Fruit fly (Drosophila melanogaster) whole organism, embryonic: ENCODE measurements around the gene Qsox2.

Source experiments
- Awh ChIP-seq: fragments of 200-800 bp; sonication (Bioruptor generic); IDR thresholded peaks from 2 replicates; pipeline ENCODE4, ENCODE4 v1.3.6; 2022; ENCODE audit warnings: missing biosample characterization, missing genetic modification characterization
- CG10147 ChIP-seq: fragments of 200-800 bp; sonication (Bioruptor generic); optimal IDR thresholded peaks from 2 replicates; lab custom pipeline; 2019; ENCODE audit warnings: missing biosample characterization, mild to moderate bottlenecking, missing genetic modification characterization, moderate library complexity
- CG11247 ChIP-seq: fragments of 200-800 bp; sonication (Bioruptor generic); IDR thresholded peaks from 2 replicates; pipeline ENCODE4 v1.3.6; 2022; ENCODE audit warnings: missing biosample characterization, missing genetic modification characterization
- CG12236 ChIP-seq: fragments of 200-800 bp; sonication (Bioruptor generic); optimal IDR thresholded peaks from 2 replicates; lab custom pipeline; 2016; ENCODE audit warnings: missing biosample characterization, missing genetic modification characterization
- CG12659 ChIP-seq: fragments of 200-800 bp; sonication (Bioruptor generic); optimal IDR thresholded peaks from 3 replicates; lab custom pipeline; 2017; ENCODE audit warnings: mild to moderate bottlenecking, missing biosample characterization, missing genetic modification reagents, missing genetic modification characterization
- CG13123 ChIP-seq: fragments of 200-800 bp; sonication (Bioruptor generic); optimal IDR thresholded peaks from 2 replicates; lab custom pipeline; 2016; ENCODE audit warnings: missing biosample characterization, missing genetic modification characterization
- CG13287 ChIP-seq: fragments of 200-800 bp; sonication (Bioruptor generic); IDR thresholded peaks from 2 replicates; pipeline ENCODE4 v1.3.6; 2022; ENCODE audit warnings: missing biosample characterization, missing genetic modification characterization; ENCODE audit not compliant: partially characterized antibody
- CG13424 ChIP-seq: fragments of 200-800 bp; sonication (Bioruptor generic); optimal IDR thresholded peaks from 2 replicates; lab custom pipeline; 2019; ENCODE audit warnings: missing biosample characterization, mild to moderate bottlenecking, missing genetic modification characterization, moderate library complexity
- CG16813 ChIP-seq: fragments of 200-800 bp; sonication (Bioruptor generic); IDR thresholded peaks from 3 replicates; pipeline ENCODE4 v1.3.6; 2022; ENCODE audit warnings: missing biosample characterization, missing genetic modification characterization; ENCODE audit not compliant: partially characterized antibody
- CG18262 ChIP-seq: fragments of 200-800 bp; optimal IDR thresholded peaks from 3 replicates; lab custom pipeline; 2019; ENCODE audit warnings: missing biosample characterization, mild to moderate bottlenecking, missing genetic modification characterization, moderate library complexity
- CG43689 ChIP-seq: fragments of 200-800 bp; sonication (Bioruptor generic); IDR thresholded peaks from 2 replicates; pipeline ENCODE4 v1.3.6; 2022; ENCODE audit warnings: missing biosample characterization, missing genetic modification characterization
- CG6813 ChIP-seq: fragments of 200-800 bp; sonication (Bioruptor generic); optimal IDR thresholded peaks from 2 replicates; lab custom pipeline; 2017; ENCODE audit warnings: missing biosample characterization, missing genetic modification characterization, mild to moderate bottlenecking, moderate library complexity, missing genetic modification reagents
- CG7928 ChIP-seq: fragments of 200-800 bp; sonication (Bioruptor generic); optimal IDR thresholded peaks from 2 replicates; lab custom pipeline; 2017; ENCODE audit warnings: missing biosample characterization, mild to moderate bottlenecking, missing genetic modification characterization
- CG9876 ChIP-seq: fragments of 200-800 bp; sonication (Bioruptor generic); optimal IDR thresholded peaks from 2 replicates; lab custom pipeline; 2016; ENCODE audit warnings: missing biosample characterization, missing genetic modification characterization
- CHES-1-like ChIP-seq: fragments of 200-800 bp; sonication (Bioruptor generic); optimal IDR thresholded peaks from 2 replicates; lab custom pipeline; 2016; ENCODE audit warnings: missing biosample characterization, missing genetic modification characterization
- Dp ChIP-seq: fragments of 200-800 bp; sonication (Bioruptor generic); optimal IDR thresholded peaks from 2 replicates; lab custom pipeline; 2018; ENCODE audit warnings: missing biosample characterization, mild to moderate bottlenecking, missing genetic modification characterization, moderate library complexity
- Drgx ChIP-seq: fragments of 200-800 bp; sonication (Bioruptor generic); IDR thresholded peaks from 2 replicates; pipeline ENCODE4 v1.3.6; 2022; ENCODE audit warnings: missing biosample characterization, missing genetic modification characterization
- Ets65A ChIP-seq: fragments of 200-800 bp; sonication (Bioruptor generic); peaks from one replicate; lab custom pipeline; 2016; ENCODE audit warnings: missing biosample characterization, missing genetic modification characterization
- HLH54F ChIP-seq: fragments of 200-800 bp; sonication (Bioruptor generic); optimal IDR thresholded peaks from 3 replicates; lab custom pipeline; 2016; ENCODE audit warnings: missing biosample characterization, missing genetic modification characterization
- Lpt ChIP-seq: fragments of >200 bp; optimal IDR thresholded peaks from 2 replicates; lab custom pipeline; 2018; ENCODE audit warnings: missing biosample characterization, missing genetic modification characterization
- Sin3A ChIP-seq: fragments of >200 bp; optimal IDR thresholded peaks from 2 replicates; lab custom pipeline; 2018
- Ssrp ChIP-seq: fragments of 200-800 bp; sonication (Bioruptor generic); optimal IDR thresholded peaks from 2 replicates; lab custom pipeline; 2018; ENCODE audit warnings: missing biosample characterization, mild to moderate bottlenecking, missing genetic modification characterization, moderate library complexity
- Trl ChIP-seq, 3 experiments: fragments of >200 bp in 2 of 3; fragments of 200-800 bp in 1 of 3; sonication (Bioruptor generic) in 1 of 3; optimal IDR thresholded peaks; 2 replicates in 1 of 3; 3 replicates in 2 of 3; lab custom pipeline; 2016 to 2017; ENCODE audit warnings: missing biosample characterization in 1 of 3, missing genetic modification characterization in 1 of 3
- al ChIP-seq: fragments of 200-800 bp; sonication (Bioruptor generic); IDR thresholded peaks from 2 replicates; pipeline ENCODE4 v1.3.6; 2022; ENCODE audit warnings: missing biosample characterization, missing genetic modification characterization
- bigmax ChIP-seq: fragments of 200-800 bp; sonication (Bioruptor generic); optimal IDR thresholded peaks from 2 replicates; lab custom pipeline; 2018; ENCODE audit warnings: missing biosample characterization, mild to moderate bottlenecking, missing genetic modification characterization
- bsh ChIP-seq, 2 experiments: fragments of 200-800 bp; sonication (Bioruptor generic); optimal IDR thresholded peaks; 2 replicates each; lab custom pipeline; 2017 to 2018; ENCODE audit warnings: mild to moderate bottlenecking in 2 of 2, missing biosample characterization in 2 of 2, missing genetic modification characterization in 2 of 2, moderate library complexity in 1 of 2
- cg ChIP-seq: fragments of 200-800 bp; sonication (Bioruptor generic); optimal IDR thresholded peaks from 3 replicates; lab custom pipeline; 2019; ENCODE audit warnings: missing biosample characterization, mild to moderate bottlenecking, missing genetic modification characterization, moderate library complexity
- crol ChIP-seq: fragments of 200-800 bp; sonication (Bioruptor generic); IDR thresholded peaks from 2 replicates; pipeline ENCODE4 v1.3.6; 2022; ENCODE audit warnings: missing biosample characterization, missing genetic modification characterization
- fru ChIP-seq: fragments of >200 bp; optimal IDR thresholded peaks from 2 replicates; lab custom pipeline; 2017
- kay ChIP-seq: fragments of 200-800 bp; sonication (Bioruptor generic); optimal IDR thresholded peaks from 2 replicates; lab custom pipeline; 2016; ENCODE audit warnings: missing biosample characterization, missing genetic modification characterization
- lab ChIP-seq: fragments of 200-800 bp; sonication (Bioruptor generic); optimal IDR thresholded peaks from 3 replicates; lab custom pipeline; 2017; ENCODE audit warnings: missing biosample characterization, missing genetic modification characterization, mild to moderate bottlenecking, moderate library complexity, missing genetic modification reagents
- lov ChIP-seq, 2 experiments: fragments of 200-800 bp in 1 of 2; fragments of >200 bp in 1 of 2; sonication (Bioruptor generic) in 1 of 2; IDR thresholded peaks in 1 of 2; optimal IDR thresholded peaks in 1 of 2; 2 replicates in 1 of 2; 3 replicates in 1 of 2; pipeline versions ENCODE4 v1.3.6 to Lab custom; 2017 to 2022; ENCODE audit warnings: missing biosample characterization in 1 of 2, missing genetic modification characterization in 1 of 2
- maf-S ChIP-seq: fragments of 200-800 bp; sonication (Bioruptor generic); optimal IDR thresholded peaks from 2 replicates; lab custom pipeline; 2016; ENCODE audit warnings: missing biosample characterization, missing genetic modification characterization
- mld ChIP-seq: fragments of 200-800 bp; sonication (Bioruptor generic); IDR thresholded peaks from 3 replicates; pipeline ENCODE4 v1.3.6; 2022; ENCODE audit warnings: missing biosample characterization, missing genetic modification characterization; ENCODE audit not compliant: partially characterized antibody
- nmo ChIP-seq: fragments of 200-800 bp; sonication (Bioruptor generic); optimal IDR thresholded peaks from 2 replicates; lab custom pipeline; 2018; ENCODE audit warnings: missing biosample characterization, mild to moderate bottlenecking, missing genetic modification characterization, moderate library complexity
- nom ChIP-seq: fragments of 200-800 bp; sonication (Bioruptor generic); optimal IDR thresholded peaks from 2 replicates; lab custom pipeline; 2017; ENCODE audit warnings: missing biosample characterization, missing genetic modification characterization, mild to moderate bottlenecking, moderate library complexity, missing genetic modification reagents
- oc ChIP-seq: fragments of 200-800 bp; sonication (Bioruptor generic); optimal IDR thresholded peaks from 2 replicates; lab custom pipeline; 2018; ENCODE audit warnings: missing biosample characterization, mild to moderate bottlenecking, missing genetic modification characterization, moderate library complexity
- pho ChIP-seq: fragments of 200-800 bp; sonication (Bioruptor generic); optimal IDR thresholded peaks from 2 replicates; lab custom pipeline; 2016; ENCODE audit warnings: missing biosample characterization, missing genetic modification characterization
- ranshi ChIP-seq: fragments of 200-800 bp; sonication (Bioruptor generic); IDR thresholded peaks from 2 replicates; pipeline ENCODE4 v1.3.6; 2022; ENCODE audit warnings: missing biosample characterization, missing genetic modification characterization
- sd ChIP-seq: fragments of 200-800 bp; sonication (Bioruptor generic); optimal IDR thresholded peaks from 3 replicates; lab custom pipeline; 2018; ENCODE audit warnings: missing biosample characterization, mild to moderate bottlenecking, missing genetic modification characterization, moderate library complexity
- sens ChIP-seq: fragments of 200-800 bp; sonication (Bioruptor generic); peaks from one replicate; lab custom pipeline; 2016; ENCODE audit warnings: missing biosample characterization, missing genetic modification characterization
- slp2 ChIP-seq: fragments of 200-800 bp; sonication (Bioruptor generic); optimal IDR thresholded peaks from 2 replicates; lab custom pipeline; 2016; ENCODE audit warnings: missing biosample characterization, missing genetic modification characterization
- so ChIP-seq: fragments of 200-800 bp; sonication (Bioruptor generic); IDR thresholded peaks from 3 replicates; pipeline ENCODE4 v1.3.6; 2022; ENCODE audit warnings: missing biosample characterization, missing genetic modification characterization
- sob ChIP-seq: fragments of 200-800 bp; sonication (Bioruptor generic); IDR thresholded peaks from 2 replicates; pipeline ENCODE4 v1.3.6; 2022; ENCODE audit warnings: missing biosample characterization, missing genetic modification characterization
- ttk ChIP-seq: fragments of 200-800 bp; sonication (Bioruptor generic); IDR thresholded peaks from 2 replicates; pipeline ENCODE4 v2.1.2; 2022; ENCODE audit warnings: missing biosample characterization, missing genetic modification characterization

Gene Qsox2

dm6 chr3R:21931346-21931745, 17.8 kb downstream of the Qsox2 start (continued):
- TF ChIP-seq mld (no peak), Sin3A (no peak), al (GFP tag; lab: Robert Waterston, UW) (no peak), kay (GFP tag; lab: Kevin White, UChicago) (no peak)

- TF ChIP-seq CG12659 (GFP tag; lab: Kevin White, UChicago) (no peak), CG13287 (GFP tag; lab: Robert Waterston, UW) (no peak), pho (GFP tag; lab: Kevin White, UChicago) (no peak), oc (no peak), Dp (GFP tag; lab: Kevin White, UChicago) (no peak), Ets65A (peak; percentile 91), bsh (GFP tag; optimal IDR thresholded peaks at IDR 0.05; lab: Kevin White, UChicago) (peak in 1 of 2 experiments; percentile 36), cg (no peak), so (GFP tag; lab: Robert Waterston, UW) (no peak)
- TF ChIP-seq, all 482 proteins: peak for 2
Observed at dm6 chr3R:21933952-21934351, 20.4 kb downstream of the Qsox2 start.

dm6 chr3R:21935191-21935590, 21.6 kb downstream of the Qsox2 start:
- no peak for TF ChIP-seq slp2 (GFP tag; lab: Kevin White, UChicago)
- no peak for TF ChIP-seq CHES-1-like
- TF ChIP-seq CG10147 = no peak
- TF ChIP-seq Drgx (GFP tag; lab: Robert Waterston, UW) = peak; percentile 47
- TF ChIP-seq CG6813 (GFP tag; lab: Kevin White, UChicago) = no peak
- TF ChIP-seq bigmax (GFP tag; lab: Kevin White, UChicago) = no peak
- no peak for TF ChIP-seq Trl (optimal IDR thresholded peaks at IDR 0.05; lab: Kevin White, UChicago)
- no peak for TF ChIP-seq Trl (GFP tag; optimal IDR thresholded peaks at IDR 0.05; lab: Kevin White, UChicago)
- TF ChIP-seq CG7928 (GFP tag; lab: Kevin White, UChicago) = no peak
- TF ChIP-seq CG13123 (GFP tag; lab: Kevin White, UChicago) = no peak
- TF ChIP-seq sd = no peak
- no peak for TF ChIP-seq CG43689 (GFP tag; lab: Robert Waterston, UW)
- no peak for TF ChIP-seq fru (lab: Kevin White, UChicago)
- peak in 1 of 2 experiments; percentile 15 for TF ChIP-seq bsh (GFP tag; optimal IDR thresholded peaks at IDR 0.05; lab: Kevin White, UChicago)
- TF ChIP-seq crol (GFP tag; lab: Robert Waterston, UW) = no peak
- TF ChIP-seq maf-S (GFP tag; lab: Kevin White, UChicago) = no peak
- no peak for TF ChIP-seq HLH54F (GFP tag; lab: Kevin White, UChicago)
- no peak for TF ChIP-seq Awh (GFP tag; lab: Robert Waterston, UW)
- peak; percentile 27 for TF ChIP-seq sens (GFP tag; lab: Kevin White, UChicago)
- TF ChIP-seq nom (GFP tag; lab: Kevin White, UChicago) = peak; percentile 42
- TF ChIP-seq CG12236 (GFP tag; lab: Kevin White, UChicago) = no peak
- no peak for TF ChIP-seq sob

DNA sequence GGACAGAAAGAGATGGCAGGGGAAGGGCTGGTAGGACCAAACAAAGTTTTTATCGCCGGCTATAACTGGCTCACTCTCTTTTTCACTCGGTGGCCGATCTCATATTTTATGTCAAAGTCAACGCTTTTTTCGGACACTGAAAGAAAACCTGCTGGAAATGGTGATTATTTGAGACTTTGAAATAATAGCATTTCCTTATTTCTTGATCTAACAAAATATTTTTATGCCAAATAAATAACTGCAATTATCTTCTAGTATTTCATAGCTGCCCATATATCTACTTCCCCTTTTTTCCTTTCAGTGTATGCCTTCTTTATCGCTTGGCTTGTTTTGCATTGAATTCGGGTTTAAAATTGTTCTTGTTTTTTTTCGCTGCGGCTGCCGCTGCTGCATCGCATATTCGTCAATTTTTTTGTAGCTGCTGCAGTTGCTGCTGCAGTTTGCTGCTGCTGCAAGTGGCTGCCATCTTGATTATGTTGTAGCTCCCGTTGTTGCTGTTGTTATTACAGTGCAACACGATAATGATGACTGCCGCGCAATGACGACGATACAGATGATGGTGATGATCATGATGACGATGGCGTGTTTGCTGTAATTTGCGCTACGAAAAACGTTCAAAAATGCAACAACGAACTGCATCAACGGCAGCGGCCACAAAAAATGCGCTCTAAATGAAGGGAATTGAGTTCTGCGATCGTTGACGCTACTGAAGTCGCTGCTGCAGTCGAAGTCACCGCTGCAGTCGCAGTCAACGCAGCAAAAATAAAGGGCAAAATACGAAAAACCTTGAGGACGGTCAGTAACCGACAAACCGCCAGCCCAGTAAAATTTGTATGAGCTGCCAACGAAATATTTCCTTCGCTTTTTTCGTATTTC, 23.8 kb downstream of the Qsox2 start:
- TF ChIP-seq CG18262 (tag; lab: Kevin White, UChicago) = peak; percentile 31
- 0 out of 2 replicates have a peak, but pooled peaks have one; percentile 20 for TF ChIP-seq CG11247 (GFP tag; lab: Robert Waterston, UW)
- no peak for TF ChIP-seq Lpt (GFP tag; lab: Kevin White, UChicago)
- TF ChIP-seq lov (optimal IDR thresholded peaks at IDR 0.05; lab: Kevin White, UChicago) = no peak
- TF ChIP-seq lov (GFP tag; IDR thresholded peaks at IDR 0.05; lab: Robert Waterston, UW) = no peak
- TF ChIP-seq lab = peak; percentile 33
- peak; percentile 46; the same call in 1 of the 2 replicates for TF ChIP-seq ttk (GFP tag; lab: Robert Waterston, UW)
- peak; percentile 15 for TF ChIP-seq Ssrp (tag; lab: Kevin White, UChicago)
- TF ChIP-seq nom (GFP tag; lab: Kevin White, UChicago) = peak; percentile 96
- peak; percentile 29; the same call in 1 of the 2 replicates for TF ChIP-seq ranshi (GFP tag; lab: Robert Waterston, UW)
- peak; percentile 17 for TF ChIP-seq CG13424 (tag; lab: Kevin White, UChicago)
- TF ChIP-seq CG16813 (GFP tag; lab: Robert Waterston, UW) = no peak
- TF ChIP-seq CG9876 (GFP tag; lab: Kevin White, UChicago) = no peak
- peak; percentile 61 for TF ChIP-seq nmo
